Worm (Caenorhabditis elegans): ENCODE results near the gene slc-25A18.1.
A peak's percentile ranks its signal among the peaks of the same experiment; 100 is the strongest.

slc-25A18.1 gene

ce11 chrX:14988160-14988559, 15.6 kb downstream of the slc-25A18.1 start:
- TF ChIP-seq ceh-91 (GFP tag; IDR thresholded peaks at IDR 0.05) = no peak
- peak; percentile 63 for TF ChIP-seq snpc-4 (GFP tag; optimal IDR thresholded peaks at IDR 0.05)
- TF ChIP-seq snpc-4 (tag; optimal IDR thresholded peaks at IDR 0.05) = peak in 2 of 4 experiments; percentile 87 to 90
- TF ChIP-seq dpl-1 (GFP tag; optimal IDR thresholded peaks at IDR 0.05) = no peak
- no peak for TF ChIP-seq cebp-1 (GFP tag; IDR thresholded peaks at IDR 0.05)
- no peak for TF ChIP-seq cebp-1 (tag; optimal IDR thresholded peaks at IDR 0.05)
- no peak for TF ChIP-seq lin-54 (GFP tag; optimal IDR thresholded peaks at IDR 0.05)
- no peak for TF ChIP-seq snpc-1.3 (tag; optimal IDR thresholded peaks at IDR 0.05; ENCODE audit: insufficient read depth)
- TF ChIP-seq hlh-26 (GFP tag; conservative IDR thresholded peaks at IDR 0.05) = no peak
- no peak for TF ChIP-seq ztf-26 (tag; optimal IDR thresholded peaks at IDR 0.05)
- no peak for TF ChIP-seq B0261.1 (tag; optimal IDR thresholded peaks at IDR 0.05)
- TF ChIP-seq F22D6.2 (tag; optimal IDR thresholded peaks at IDR 0.05) = no peak
- 0 out of 2 replicates have a peak, but pooled peaks have one; percentile 9 for TF ChIP-seq mcd-1 (GFP tag; IDR thresholded peaks at IDR 0.05)
- TF ChIP-seq let-607 (tag; optimal IDR thresholded peaks at IDR 0.05) = no peak
- no peak for TF ChIP-seq egl-44 (GFP tag; IDR thresholded peaks at IDR 0.05)
- TF ChIP-seq lsy-27 (tag; optimal IDR thresholded peaks at IDR 0.05; ENCODE audit: borderline replicate concordance, insufficient read depth) = no peak
- TF ChIP-seq bed-1 (GFP tag; IDR thresholded peaks at IDR 0.05) = no peak
- no peak for TF ChIP-seq akir-1 (GFP tag; optimal IDR thresholded peaks at IDR 0.05)
- no peak for TF ChIP-seq nhr-120 (GFP tag; IDR thresholded peaks at IDR 0.05)
- TF ChIP-seq F55B11.4 (tag; optimal IDR thresholded peaks at IDR 0.05; ENCODE audit: borderline replicate concordance, insufficient read depth) = no peak
- no peak for TF ChIP-seq zim-3 (tag; optimal IDR thresholded peaks at IDR 0.05)
- TF ChIP-seq aptf-2 (GFP tag; conservative IDR thresholded peaks at IDR 0.05) = no peak
- no peak for TF ChIP-seq attf-6 (GFP tag; IDR thresholded peaks at IDR 0.05)
- TF ChIP-seq Y95B8A.8 (GFP tag; IDR thresholded peaks at IDR 0.05) = no peak
- no peak for TF ChIP-seq cebp-2 (GFP tag; IDR thresholded peaks at IDR 0.05)
- TF ChIP-seq zfh-2 (GFP tag; conservative IDR thresholded peaks at IDR 0.05) = 0 out of 2 replicates have a peak, but pooled peaks have one; percentile 25
- TF ChIP-seq ccch-3 (GFP tag; optimal IDR thresholded peaks at IDR 0.05) = no peak
- no peak for TF ChIP-seq unc-130 (GFP tag; optimal IDR thresholded peaks at IDR 0.05)

- TF ChIP-seq mel-28 (tag; optimal IDR thresholded peaks at IDR 0.05; ENCODE audit: borderline replicate concordance) (no peak), K12H6.12 (tag; optimal IDR thresholded peaks at IDR 0.05) (peak; percentile 60), K11D2.4 (GFP tag; IDR thresholded peaks at IDR 0.05) (0 out of 2 replicates have a peak, but pooled peaks have one; percentile 38), nhr-80 (tag; optimal IDR thresholded peaks at IDR 0.05) (peak; percentile 65), snpc-1.1 (tag; optimal IDR thresholded peaks at IDR 0.05; ENCODE audit: insufficient read depth) (no peak), ceh-91 (GFP tag; IDR thresholded peaks at IDR 0.05) (no peak), ceh-40 (GFP tag; IDR thresholded peaks at IDR 0.05) (no peak), mes-4 (tag; optimal IDR thresholded peaks at IDR 0.05) (no peak), lin-26 (GFP tag; IDR thresholded peaks at IDR 0.05) (no peak), lin-40 (tag; optimal IDR thresholded peaks at IDR 0.05) (peak; percentile 59), F23B12.7 (tag; optimal IDR thresholded peaks at IDR 0.05; ENCODE audit: insufficient read depth) (peak; percentile 34), mcd-1 (GFP tag; IDR thresholded peaks at IDR 0.05) (peak; percentile 92), unc-130 (GFP tag; optimal IDR thresholded peaks at IDR 0.05) (no peak), atf-7 (tag; optimal IDR thresholded peaks at IDR 0.05) (no peak), gei-17 (GFP tag; optimal IDR thresholded peaks at IDR 0.05) (no peak), T26A5.8 (tag; optimal IDR thresholded peaks at IDR 0.05) (no peak), pbrm-1 (GFP tag; IDR thresholded peaks at IDR 0.05) (peak; percentile 49; the same call in 1 of the 2 replicates), ztf-28 (GFP tag; IDR thresholded peaks at IDR 0.05) (no peak), efl-1 (GFP tag; optimal IDR thresholded peaks at IDR 0.05) (no peak), F37B4.10 (GFP tag; IDR thresholded peaks at IDR 0.05) (no peak), B0035.1 (tag; optimal IDR thresholded peaks at IDR 0.05) (no peak), hmg-20 (GFP tag; IDR thresholded peaks at IDR 0.05) (no peak), repo-1 (tag; optimal IDR thresholded peaks at IDR 0.05) (no peak), snpc-3.4 (tag; optimal IDR thresholded peaks at IDR 0.05) (no peak)
Observed at ce11 chrX:14983274-14983673, 20.5 kb downstream of the slc-25A18.1 start, which contains the start of gene rbg-1. TSS of gene rbg-1 (plus strand) at chrX:14983533.

All from whole organism, young adult.